Fruit fly (Drosophila melanogaster): ENCODE results near the gene CG12355.

Gene CG12355

dm6 chr3L:15532368-15533030 lies 37.1 kb upstream of the CG12355 start (continued):
- TF ChIP-seq ranshi (GFP tag; IDR thresholded peaks at IDR 0.05) (peak; percentile 68), schlank (tag; optimal IDR thresholded peaks at IDR 0.05) (no peak), CG31388 (GFP tag; optimal IDR thresholded peaks at IDR 0.05) (no peak), maf-S (GFP tag; optimal IDR thresholded peaks at IDR 0.05) (no peak), D19B (GFP tag; optimal IDR thresholded peaks at IDR 0.05) (no peak), CG14667 (GFP tag; IDR thresholded peaks at IDR 0.05) (no peak), ac (GFP tag; optimal IDR thresholded peaks at IDR 0.05) (no peak), nerfin-2 (GFP tag; IDR thresholded peaks at IDR 0.05; ENCODE audit: partially characterized antibody) (no peak), crol (GFP tag; IDR thresholded peaks at IDR 0.05) (peak; percentile 76), CG31365 (tag; optimal IDR thresholded peaks at IDR 0.05) (no peak), Drgx (GFP tag; IDR thresholded peaks at IDR 0.05) (peak; percentile 70), CG6683 (GFP tag; optimal IDR thresholded peaks at IDR 0.05) (no peak), CG14050 (GFP tag; IDR thresholded peaks at IDR 0.05) (peak; percentile 9; the same call in 1 of the 3 replicates), ttk (GFP tag; IDR thresholded peaks at IDR 0.05) (peak; percentile 54), jigr1 (GFP tag; IDR thresholded peaks at IDR 0.05) (no peak), YL-1 (GFP tag; optimal IDR thresholded peaks at IDR 0.05) (no peak), CG4617 (GFP tag; optimal IDR thresholded peaks at IDR 0.05; ENCODE audit: borderline replicate concordance) (no peak), Hr3 (GFP tag; optimal IDR thresholded peaks at IDR 0.05) (no peak), Neu2 (GFP tag; optimal IDR thresholded peaks at IDR 0.05; ENCODE audit: borderline replicate concordance) (no peak), CG7839 (tag; optimal IDR thresholded peaks at IDR 0.05) (peak; percentile 38), hkb (optimal IDR thresholded peaks at IDR 0.05) (no peak), hkb (GFP tag; IDR thresholded peaks at IDR 0.05) (peak; percentile 15; the same call in 1 of the 2 replicates), Awh (GFP tag; IDR thresholded peaks at IDR 0.05) (0 out of 2 replicates have a peak, but pooled peaks have one; percentile 41), inv (GFP tag; IDR thresholded peaks at IDR 0.05; ENCODE audit: partially characterized antibody) (no peak), CG6654 (GFP tag; optimal IDR thresholded peaks at IDR 0.05) (peak; percentile 1), Abd-B (GFP tag; optimal IDR thresholded peaks at IDR 0.05) (peak; percentile 15), CG9215 (GFP tag; IDR thresholded peaks at IDR 0.05) (no peak), Myb (GFP tag; optimal IDR thresholded peaks at IDR 0.05) (peak; percentile 14), CG10209 (GFP tag; optimal IDR thresholded peaks at IDR 0.05) (no peak), E2f1 (GFP tag; IDR thresholded peaks at IDR 0.05) (no peak), CG16779 (GFP tag; IDR thresholded peaks at IDR 0.05) (no peak), Kr (GFP tag; optimal IDR thresholded peaks at IDR 0.05) (no peak), CoRest (tag; optimal IDR thresholded peaks at IDR 0.05) (peak; percentile 17), pnt (GFP tag; optimal IDR thresholded peaks at IDR 0.05) (no peak), CG6689 (GFP tag; IDR thresholded peaks at IDR 0.05) (peak; percentile 34; the same call in 1 of the 2 replicates), Mes4 (GFP tag; optimal IDR thresholded peaks at IDR 0.05) (no peak), CG8765 (GFP tag; IDR thresholded peaks at IDR 0.05) (peak; percentile 35; the same call in 1 of the 2 replicates), caup (GFP tag; optimal IDR thresholded peaks at IDR 0.05; ENCODE audit: severe bottlenecking) (no peak), CG12236 (GFP tag; optimal IDR thresholded peaks at IDR 0.05) (no peak), Nf-YB (GFP tag; optimal IDR thresholded peaks at IDR 0.05) (no peak), p53 (GFP tag; optimal IDR thresholded peaks at IDR 0.05) (no peak), CG6791 (GFP tag; IDR thresholded peaks at IDR 0.05; ENCODE audit: partially characterized antibody) (no peak), CG6175 (GFP tag; IDR thresholded peaks at IDR 0.05) (0 out of 3 replicates have a peak, but pooled peaks have one; percentile 56), lab (GFP tag; optimal IDR thresholded peaks at IDR 0.05) (peak; percentile 39), zfh2 (GFP tag; optimal IDR thresholded peaks at IDR 0.05) (peak; percentile 22), HLH54F (GFP tag; optimal IDR thresholded peaks at IDR 0.05) (no peak), seq (GFP tag; IDR thresholded peaks at IDR 0.05) (no peak), kah (GFP tag; optimal IDR thresholded peaks at IDR 0.05) (no peak), Fer3 (tag; optimal IDR thresholded peaks at IDR 0.05) (peak; percentile 16), az2 (GFP tag; optimal IDR thresholded peaks at IDR 0.05) (peak; percentile 16), fru (optimal IDR thresholded peaks at IDR 0.05) (no peak)
